Worm (Caenorhabditis elegans): ENCODE data around the gene F28C10.1.

F28C10.1 gene

DNA sequence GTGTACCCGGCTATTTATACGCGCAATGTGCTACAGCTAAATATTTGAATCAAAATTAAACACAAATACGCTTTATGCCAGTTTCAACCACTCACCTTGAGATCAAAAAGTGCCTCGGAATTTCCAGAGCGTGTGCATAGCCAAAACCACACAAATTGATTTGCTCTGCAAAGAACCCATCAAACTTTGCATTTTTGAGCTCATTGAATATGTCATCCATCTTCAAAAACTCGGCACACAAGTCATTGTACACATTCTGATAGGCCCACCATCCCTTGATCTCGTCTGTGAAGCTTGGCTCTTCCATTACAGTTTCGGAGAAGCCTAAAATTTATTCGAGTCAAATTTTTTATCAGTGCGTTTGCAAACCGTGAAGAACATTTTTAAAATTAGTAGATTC, 13.5 kb upstream of the F28C10.1 start:
- TF ChIP-seq ZK546.5 (tag; optimal IDR thresholded peaks at IDR 0.05) (no peak), elt-2 (tag; optimal IDR thresholded peaks at IDR 0.05) (no peak)

DNA sequence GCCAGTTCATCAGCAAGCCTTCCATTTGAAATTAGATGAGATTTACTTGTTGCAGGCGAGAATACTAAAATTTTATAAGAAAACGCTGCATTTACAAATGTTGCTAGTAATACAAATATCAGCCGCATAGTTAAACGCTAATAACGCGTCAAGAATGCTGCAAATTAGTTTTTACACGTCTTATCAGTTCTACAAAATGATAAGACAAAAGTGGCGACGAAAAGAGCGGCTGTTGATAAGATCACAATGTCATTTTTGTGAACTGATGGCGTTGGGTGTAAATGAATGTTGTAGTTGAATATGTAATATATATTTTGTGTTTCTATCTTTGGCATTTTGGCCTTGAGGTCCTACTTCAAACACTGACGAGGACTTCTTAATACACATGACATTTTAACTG, 12.9 kb upstream of the F28C10.1 start, which contains the start of gene ugt-46:
ugt-46 (minus strand) TSS at position 279 of the 400 bp plus-strand sequence.
- TF ChIP-seq elt-2 (tag; optimal IDR thresholded peaks at IDR 0.05) = peak; percentile 95
- no peak for TF ChIP-seq nfya-1 (tag; optimal IDR thresholded peaks at IDR 0.05; ENCODE audit: insufficient read depth)
- no peak for TF ChIP-seq zag-1 (tag; optimal IDR thresholded peaks at IDR 0.05)
- peak; percentile 88 for TF ChIP-seq pqm-1 (tag; optimal IDR thresholded peaks at IDR 0.05)
- TF ChIP-seq pha-4 (tag; optimal IDR thresholded peaks at IDR 0.05) = peak; percentile 9
- no peak for TF ChIP-seq nhr-28 (tag; optimal IDR thresholded peaks at IDR 0.05)
- TF ChIP-seq elt-3 (tag; optimal IDR thresholded peaks at IDR 0.05) = peak in 1 of 3 experiments; percentile 15

DNA sequence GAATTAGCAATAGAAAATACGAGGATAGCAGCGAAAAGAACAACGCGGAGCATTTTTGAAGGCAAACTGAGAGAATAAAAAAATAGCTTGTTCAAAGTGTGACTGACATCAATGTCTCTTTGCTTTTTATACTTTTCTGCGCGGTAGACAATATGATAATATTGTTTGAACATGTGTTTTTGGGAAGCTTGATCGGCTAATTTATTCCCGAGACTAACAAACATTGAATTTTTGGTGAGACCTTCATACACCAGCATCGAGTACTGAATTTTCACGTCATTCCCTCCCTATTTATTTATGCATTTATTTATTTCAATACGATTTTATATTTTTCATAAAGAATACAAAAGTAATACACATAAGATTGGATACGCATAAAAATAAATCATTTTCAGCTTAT, 12.0 kb upstream of the F28C10.1 start, which contains the start of gene B0310.6:
B0310.6 (minus strand) TSS at position 101 of the 400 bp plus-strand sequence.
- TF ChIP-seq unc-62 (GFP tag; optimal IDR thresholded peaks at IDR 0.05) (no peak), eor-1 (tag; optimal IDR thresholded peaks at IDR 0.05) (no peak), snpc-4 (tag; optimal IDR thresholded peaks at IDR 0.05) (no peak), fos-1 (tag; optimal IDR thresholded peaks at IDR 0.05) (no peak), ztf-11 (tag; optimal IDR thresholded peaks at IDR 0.05) (no peak)

DNA sequence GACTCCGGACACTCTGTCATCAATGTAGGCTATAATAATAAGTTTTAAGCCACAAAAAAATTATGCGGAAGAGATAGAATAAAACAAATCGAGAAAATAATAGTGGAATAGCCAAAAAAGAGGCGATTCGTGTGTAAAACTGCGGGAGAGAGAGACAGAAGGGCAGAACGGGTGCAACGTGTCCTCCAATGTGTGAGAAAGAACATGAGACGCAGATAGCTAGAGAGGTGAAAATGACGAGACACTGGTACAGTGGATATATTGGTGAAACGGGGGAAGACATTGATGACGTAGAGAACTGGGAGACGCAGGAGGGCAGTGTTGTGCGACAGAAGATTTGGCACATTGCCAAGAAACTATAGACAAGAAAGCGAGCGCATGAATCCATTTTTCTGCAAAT, 7.2 kb upstream of the F28C10.1 start, which contains the start of gene F28C10.3:
F28C10.3 (minus strand) TSS at position 101 of the 400 bp plus-strand sequence.
- TF ChIP-seq pha-4 (tag; optimal IDR thresholded peaks at IDR 0.05) (no peak), aly-2 (tag; optimal IDR thresholded peaks at IDR 0.05) (no peak), egl-27 (tag; optimal IDR thresholded peaks at IDR 0.05) (no peak), ceh-16 (tag; optimal IDR thresholded peaks at IDR 0.05) (no peak), eor-1 (tag; optimal IDR thresholded peaks at IDR 0.05) (no peak), egl-5 (tag; optimal IDR thresholded peaks at IDR 0.05) (peak; percentile 20), nhr-77 (tag; optimal IDR thresholded peaks at IDR 0.05) (peak; percentile 42), jun-1 (tag; optimal IDR thresholded peaks at IDR 0.05) (peak; percentile 55), nhr-76 (tag; optimal IDR thresholded peaks at IDR 0.05) (peak; percentile 52), mdl-1 (tag; optimal IDR thresholded peaks at IDR 0.05) (peak; percentile 79), elt-1 (tag; optimal IDR thresholded peaks at IDR 0.05) (peak; percentile 57), nhr-25 (tag; optimal IDR thresholded peaks at IDR 0.05) (peak; percentile 98), elt-3 (tag; optimal IDR thresholded peaks at IDR 0.05) (no peak), ceh-82 (tag; optimal IDR thresholded peaks at IDR 0.05) (peak; percentile 74), skn-1 (tag; optimal IDR thresholded peaks at IDR 0.05) (peak; percentile 79), fkh-2 (tag; optimal IDR thresholded peaks at IDR 0.05) (peak; percentile 81), nhr-237 (tag; optimal IDR thresholded peaks at IDR 0.05) (no peak), snpc-4 (tag; optimal IDR thresholded peaks at IDR 0.05) (peak; percentile 23), nhr-23 (tag; optimal IDR thresholded peaks at IDR 0.05) (peak; percentile 90), unc-62 (GFP tag; optimal IDR thresholded peaks at IDR 0.05) (peak; percentile 88), nhr-11 (tag; optimal IDR thresholded peaks at IDR 0.05) (peak; percentile 50), hmg-11 (tag; optimal IDR thresholded peaks at IDR 0.05) (peak; percentile 91), pqm-1 (tag; optimal IDR thresholded peaks at IDR 0.05) (peak; percentile 11), tbx-2 (tag; optimal IDR thresholded peaks at IDR 0.05) (peak; percentile 83), R02D3.7 (tag; optimal IDR thresholded peaks at IDR 0.05) (peak; percentile 75), ceh-28 (tag; optimal IDR thresholded peaks at IDR 0.05) (peak; percentile 77), zag-1 (tag; optimal IDR thresholded peaks at IDR 0.05) (peak; percentile 64), lin-15B (tag; optimal IDR thresholded peaks at IDR 0.05) (peak; percentile 47), daf-12 (tag; optimal IDR thresholded peaks at IDR 0.05) (peak; percentile 87), lsy-12 (tag; optimal IDR thresholded peaks at IDR 0.05) (peak; percentile 3), nfya-1 (tag; optimal IDR thresholded peaks at IDR 0.05; ENCODE audit: insufficient read depth) (peak; percentile 93), nhr-43 (tag; optimal IDR thresholded peaks at IDR 0.05; ENCODE audit: poor library complexity, severe bottlenecking) (peak; percentile 93), lin-39 (tag; optimal IDR thresholded peaks at IDR 0.05) (peak; percentile 88)
